Worm (Caenorhabditis elegans): Measurements from ENCODE around the gene F20B6.5.

Gene F20B6.5

ce11 chrX:4209131-4209530 is 9.4 kb upstream of the F20B6.5 start (continued):
- TF ChIP-seq F57C9.4 (tag; optimal IDR thresholded peaks at IDR 0.05) (peak; percentile 68), madf-6 (GFP tag; IDR thresholded peaks at IDR 0.05) (peak; percentile 41), mcd-1 (GFP tag; IDR thresholded peaks at IDR 0.05) (peak; percentile 92), tlf-1 (GFP tag; optimal IDR thresholded peaks at IDR 0.05) (peak; percentile 99), F49E8.2 (tag; optimal IDR thresholded peaks at IDR 0.05; ENCODE audit: insufficient read depth) (peak; percentile 6), ceh-91 (GFP tag; IDR thresholded peaks at IDR 0.05) (peak; percentile 22; the same call in 1 of the 2 replicates), chd-7 (tag; optimal IDR thresholded peaks at IDR 0.05) (peak; percentile 96), sdz-38 (tag; optimal IDR thresholded peaks at IDR 0.05) (no peak), Y67H2A.10 (GFP tag; conservative IDR thresholded peaks at IDR 0.05) (0 out of 2 replicates have a peak, but pooled peaks have one; percentile 34), mel-28 (tag; optimal IDR thresholded peaks at IDR 0.05; ENCODE audit: borderline replicate concordance) (no peak), dpff-1 (tag; optimal IDR thresholded peaks at IDR 0.05) (peak; percentile 96), cebp-2 (GFP tag; IDR thresholded peaks at IDR 0.05) (peak; percentile 99), xnd-1 (tag; optimal IDR thresholded peaks at IDR 0.05) (no peak), nfyb-1 (GFP tag; IDR thresholded peaks at IDR 0.05) (peak; percentile 98), nfya-1 (tag; optimal IDR thresholded peaks at IDR 0.05; ENCODE audit: borderline replicate concordance, insufficient read depth) (no peak), ztf-28 (GFP tag; IDR thresholded peaks at IDR 0.05) (no peak), sptf-2 (GFP tag; optimal IDR thresholded peaks at IDR 0.05) (peak; percentile 43), pha-4 (tag; optimal IDR thresholded peaks at IDR 0.05) (peak; percentile 78), madf-8 (GFP tag; conservative IDR thresholded peaks at IDR 0.05) (no peak), cebp-1 (GFP tag; IDR thresholded peaks at IDR 0.05) (peak; percentile 81), cebp-1 (tag; optimal IDR thresholded peaks at IDR 0.05) (peak; percentile 98), C17E4.6 (GFP tag; IDR thresholded peaks at IDR 0.05) (peak; percentile 95), lir-1 (GFP tag; conservative IDR thresholded peaks at IDR 0.05) (peak; percentile 96), F55B11.4 (tag; optimal IDR thresholded peaks at IDR 0.05; ENCODE audit: borderline replicate concordance, insufficient read depth) (no peak), nhr-90 (tag; optimal IDR thresholded peaks at IDR 0.05) (peak; percentile 91), lin-26 (GFP tag; IDR thresholded peaks at IDR 0.05) (peak; percentile 86), hmg-20 (GFP tag; IDR thresholded peaks at IDR 0.05) (peak; percentile 97), ztf-6 (GFP tag; IDR thresholded peaks at IDR 0.05) (peak; percentile 96), attf-3 (GFP tag; conservative IDR thresholded peaks at IDR 0.05) (0 out of 2 replicates have a peak, but pooled peaks have one; percentile 21), hmg-1.2 (GFP tag; IDR thresholded peaks at IDR 0.05) (peak; percentile 90), aptf-2 (GFP tag; conservative IDR thresholded peaks at IDR 0.05) (0 out of 2 replicates have a peak, but pooled peaks have one; percentile 57), fkh-3 (tag; optimal IDR thresholded peaks at IDR 0.05) (no peak), egl-18 (GFP tag; IDR thresholded peaks at IDR 0.05) (peak; percentile 99), aptf-3 (GFP tag; IDR thresholded peaks at IDR 0.05) (no peak), attf-5 (GFP tag; optimal IDR thresholded peaks at IDR 0.05) (peak; percentile 54), madf-3 (GFP tag; IDR thresholded peaks at IDR 0.05) (peak; percentile 90), mxl-1 (tag; optimal IDR thresholded peaks at IDR 0.05) (no peak), ceh-79 (tag; optimal IDR thresholded peaks at IDR 0.05) (peak; percentile 57), bed-2 (GFP tag; IDR thresholded peaks at IDR 0.05) (no peak), let-607 (tag; optimal IDR thresholded peaks at IDR 0.05) (peak; percentile 75 to 94), T07F8.4 (tag; optimal IDR thresholded peaks at IDR 0.05) (peak; percentile 95), hsf-1 (GFP tag; IDR thresholded peaks at IDR 0.05) (0 out of 2 replicates have a peak, but pooled peaks have one; percentile 28), F33H1.4 (GFP tag; IDR thresholded peaks at IDR 0.05) (peak; percentile 36; the same call in 1 of the 2 replicates), lsl-1 (GFP tag; optimal IDR thresholded peaks at IDR 0.05) (no peak), rpc-1 (optimal IDR thresholded peaks at IDR 0.05) (peak; percentile 14), rpc-1 (tag; optimal IDR thresholded peaks at IDR 0.05) (no peak), Y56A3A.18 (GFP tag; IDR thresholded peaks at IDR 0.05) (peak; percentile 100), T26A5.8 (tag; optimal IDR thresholded peaks at IDR 0.05) (no peak), F22D6.2 (tag; optimal IDR thresholded peaks at IDR 0.05) (peak; percentile 96)

Data from whole organism, young adult.